Worm (Caenorhabditis elegans) whole organism, late embryonic: Measurements from ENCODE around the gene R09D1.13.

Source experiments
- C08G9.2 ChIP-seq: sonication (generic microtip); optimal IDR thresholded peaks from 2 replicates; lab custom pipeline; 2016; ENCODE audit warnings: mild to moderate bottlenecking, missing genetic modification characterization, moderate library complexity, missing compliant biosample characterization
- C38D4.7 ChIP-seq: fragments of 200-800 bp; sonication (Bioruptor generic); optimal IDR thresholded peaks from 2 replicates; lab custom pipeline; 2018; ENCODE audit warnings: mild to moderate bottlenecking, missing genetic modification characterization, moderate library complexity, missing compliant biosample characterization
- F13H6.1 ChIP-seq: sonication (generic microtip); optimal IDR thresholded peaks from 2 replicates; lab custom pipeline; 2016; ENCODE audit warnings: missing genetic modification characterization, missing compliant biosample characterization
- K02D7.2 ChIP-seq: sonication (generic microtip); optimal IDR thresholded peaks from 2 replicates; lab custom pipeline; 2017; ENCODE audit warnings: mild to moderate bottlenecking, missing genetic modification characterization, missing compliant biosample characterization
- K09A11.1 ChIP-seq: sonication (generic microtip); optimal IDR thresholded peaks from 2 replicates; lab custom pipeline; 2017; ENCODE audit warnings: antibody characterized with exemption, mild to moderate bottlenecking, missing genetic modification characterization, missing compliant biosample characterization; ENCODE audit not compliant: insufficient read depth
- Y22D7AL.16 ChIP-seq: sonication (generic microtip); optimal IDR thresholded peaks from 2 replicates; lab custom pipeline; 2016; ENCODE audit warnings: missing genetic modification characterization, missing compliant biosample characterization
- ahr-1 ChIP-seq: sonication (generic microtip); optimal IDR thresholded peaks from 2 replicates; lab custom pipeline; 2016; ENCODE audit warnings: missing genetic modification characterization, missing compliant biosample characterization
- ama-1 ChIP-seq: fragments of 150-350 bp; optimal IDR thresholded peaks from 2 replicates; lab custom pipeline; 2014
- ceh-18 ChIP-seq: sonication (generic microtip); optimal IDR thresholded peaks from 2 replicates; lab custom pipeline; 2016; ENCODE audit warnings: missing genetic modification characterization, missing compliant biosample characterization
- ceh-22 ChIP-seq: sonication (generic microtip); optimal IDR thresholded peaks from 2 replicates; lab custom pipeline; 2017; ENCODE audit warnings: missing biosample characterization, missing genetic modification characterization
- ceh-24 ChIP-seq: sonication (generic microtip); optimal IDR thresholded peaks from 2 replicates; lab custom pipeline; 2016; ENCODE audit warnings: mild to moderate bottlenecking, missing genetic modification characterization, missing compliant biosample characterization
- ceh-30 ChIP-seq: fragments of 150-350 bp; optimal IDR thresholded peaks from 2 replicates; lab custom pipeline; 2014; ENCODE audit warnings: missing biosample characterization, missing genetic modification characterization
- ceh-31 ChIP-seq: sonication (generic microtip); optimal IDR thresholded peaks from 2 replicates; lab custom pipeline; 2016; ENCODE audit warnings: missing genetic modification characterization, missing compliant biosample characterization
- ceh-34 ChIP-seq: sonication (generic microtip); optimal IDR thresholded peaks from 2 replicates; lab custom pipeline; 2016; ENCODE audit warnings: mild to moderate bottlenecking, missing genetic modification characterization, missing compliant biosample characterization
- ceh-45 ChIP-seq: fragments of 200-800 bp; sonication (Bioruptor generic); IDR thresholded peaks from 2 replicates; pipeline ENCODE4 v1.3.6; 2022; ENCODE audit warnings: missing genetic modification reagents, missing genetic modification characterization, missing compliant biosample characterization
- ceh-48 ChIP-seq: sonication (generic microtip); optimal IDR thresholded peaks from 2 replicates; lab custom pipeline; 2016; ENCODE audit warnings: missing genetic modification characterization, inconsistent platforms, missing compliant biosample characterization
- ceh-6 ChIP-seq: fragments of 200-800 bp; sonication (Bioruptor generic); optimal IDR thresholded peaks from 2 replicates; lab custom pipeline; 2018; ENCODE audit warnings: mild to moderate bottlenecking, missing genetic modification characterization, missing compliant biosample characterization
- ceh-9 ChIP-seq: sonication (generic microtip); optimal IDR thresholded peaks from 2 replicates; lab custom pipeline; 2016; ENCODE audit warnings: mild to moderate bottlenecking, missing genetic modification characterization, inconsistent platforms, missing compliant biosample characterization
- elt-4 ChIP-seq: sonication (generic microtip); optimal IDR thresholded peaks from 2 replicates; lab custom pipeline; 2016; ENCODE audit warnings: missing genetic modification characterization, missing compliant biosample characterization
- eyg-1 ChIP-seq: sonication (generic microtip); optimal IDR thresholded peaks from 2 replicates; lab custom pipeline; 2016; ENCODE audit warnings: missing genotype, missing genetic modification characterization, missing compliant biosample characterization
- fkh-10 ChIP-seq: fragments of 150-350 bp; optimal IDR thresholded peaks from 2 replicates; lab custom pipeline; 2014; ENCODE audit warnings: missing biosample characterization, missing genetic modification reagents, missing genetic modification characterization
- fkh-6 ChIP-seq: sonication (generic microtip); optimal IDR thresholded peaks from 2 replicates; lab custom pipeline; 2016; ENCODE audit warnings: missing genetic modification characterization, missing compliant biosample characterization
- hlh-15 ChIP-seq: sonication (generic microtip); optimal IDR thresholded peaks from 2 replicates; lab custom pipeline; 2016; ENCODE audit warnings: missing genetic modification characterization, missing compliant biosample characterization
- hlh-30 ChIP-seq: sonication (generic microtip); optimal IDR thresholded peaks from 2 replicates; lab custom pipeline; 2017; ENCODE audit warnings: antibody characterized with exemption, missing genetic modification characterization, missing compliant biosample characterization; ENCODE audit not compliant: insufficient read depth
- lin-11 ChIP-seq: fragments of 200-800 bp; sonication (Bioruptor generic); optimal IDR thresholded peaks from 2 replicates; lab custom pipeline; 2018; ENCODE audit warnings: mild to moderate bottlenecking, missing genetic modification characterization, missing compliant biosample characterization
- madf-2 ChIP-seq: sonication (generic microtip); optimal IDR thresholded peaks from 2 replicates; lab custom pipeline; 2017; ENCODE audit warnings: missing genetic modification characterization, missing compliant biosample characterization
- mec-3 ChIP-seq: sonication (generic microtip); optimal IDR thresholded peaks from 2 replicates; lab custom pipeline; 2016; ENCODE audit warnings: borderline replicate concordance, missing genetic modification characterization, missing compliant biosample characterization
- nhr-11 ChIP-seq: fragments of 150-350 bp; optimal IDR thresholded peaks from 2 replicates; lab custom pipeline; 2014; ENCODE audit warnings: missing biosample characterization, missing genetic modification characterization
- nhr-232 ChIP-seq: sonication (generic microtip); optimal IDR thresholded peaks from 2 replicates; lab custom pipeline; 2016; ENCODE audit warnings: missing genetic modification characterization, missing compliant biosample characterization
- npax-4 ChIP-seq: sonication (generic microtip); optimal IDR thresholded peaks from 2 replicates; lab custom pipeline; 2016; ENCODE audit warnings: missing genetic modification characterization, missing compliant biosample characterization
- odd-2 ChIP-seq: sonication (generic microtip); optimal IDR thresholded peaks from 2 replicates; lab custom pipeline; 2017; ENCODE audit warnings: antibody characterized with exemption, mild to moderate bottlenecking, missing genetic modification characterization, missing compliant biosample characterization
- pag-3 ChIP-seq: sonication (generic microtip); optimal IDR thresholded peaks from 2 replicates; lab custom pipeline; 2016; ENCODE audit warnings: missing compliant biosample characterization, missing genetic modification characterization, borderline replicate concordance
- pat-9 ChIP-seq: fragments of 200-800 bp; sonication (Bioruptor generic); optimal IDR thresholded peaks from 2 replicates; lab custom pipeline; 2018; ENCODE audit warnings: mild to moderate bottlenecking, missing genetic modification characterization, moderate library complexity, missing compliant biosample characterization
- pha-2 ChIP-seq: sonication (generic microtip); optimal IDR thresholded peaks from 2 replicates; lab custom pipeline; 2017; ENCODE audit warnings: mild to moderate bottlenecking, missing genetic modification characterization, missing compliant biosample characterization
- pros-1 ChIP-seq: fragments of 150-350 bp; optimal IDR thresholded peaks from 2 replicates; lab custom pipeline; 2014; ENCODE audit warnings: missing biosample characterization, missing genetic modification reagents, missing genetic modification characterization
- ref-2 ChIP-seq: sonication (generic microtip); optimal IDR thresholded peaks from 2 replicates; lab custom pipeline; 2016; ENCODE audit warnings: missing genetic modification characterization, missing compliant biosample characterization
- rnt-1 ChIP-seq: sonication (generic microtip); optimal IDR thresholded peaks from 2 replicates; lab custom pipeline; 2016; ENCODE audit warnings: missing genetic modification characterization, missing compliant biosample characterization
- sox-2 ChIP-seq: fragments of 200-800 bp; sonication (Bioruptor generic); IDR thresholded peaks from 2 replicates; pipeline ENCODE4 v1.3.6; 2022; ENCODE audit warnings: missing genetic modification reagents, missing genetic modification characterization, missing compliant biosample characterization
- sox-4 ChIP-seq: sonication (generic microtip); optimal IDR thresholded peaks from 2 replicates; lab custom pipeline; 2017; ENCODE audit warnings: mild to moderate bottlenecking, missing genetic modification characterization, inconsistent platforms, missing compliant biosample characterization
- syd-9 ChIP-seq: sonication (generic microtip); optimal IDR thresholded peaks from 2 replicates; lab custom pipeline; 2016; ENCODE audit warnings: mild to moderate bottlenecking, missing genetic modification characterization, moderate library complexity, missing compliant biosample characterization
- ttx-3 ChIP-seq: sonication (generic microtip); optimal IDR thresholded peaks from 2 replicates; lab custom pipeline; 2016; ENCODE audit warnings: missing genetic modification reagents, missing genetic modification characterization, missing compliant biosample characterization
- unc-42 ChIP-seq: sonication (generic microtip); optimal IDR thresholded peaks from 2 replicates; lab custom pipeline; 2016; ENCODE audit warnings: missing genotype, missing genetic modification characterization, missing compliant biosample characterization
- unc-55 ChIP-seq: sonication (generic microtip); optimal IDR thresholded peaks from 2 replicates; lab custom pipeline; 2017; ENCODE audit warnings: missing biosample characterization, missing genetic modification reagents, missing genetic modification characterization
- ztf-16 ChIP-seq: sonication (generic microtip); optimal IDR thresholded peaks from 2 replicates; lab custom pipeline; 2017; ENCODE audit warnings: missing genetic modification characterization, missing compliant biosample characterization

R09D1.13 gene

ce11 chrII:9481427-9481826, 36.2 kb upstream of the R09D1.13 start:
- TF ChIP-seq fkh-10, result no peak
- no peak for TF ChIP-seq ceh-31 (tag; lab: Kevin White, UChicago)
- TF ChIP-seq sox-2 (GFP tag; lab: Robert Waterston, UW), result no peak
- TF ChIP-seq ceh-30, result no peak
- no peak for TF ChIP-seq F13H6.1 (tag; lab: Kevin White, UChicago)
- TF ChIP-seq ceh-22 (tag; lab: Kevin White, UChicago), result no peak
- TF ChIP-seq sox-4 (tag; lab: Kevin White, UChicago), result no peak
- no peak for TF ChIP-seq unc-42 (tag; lab: Kevin White, UChicago)
- TF ChIP-seq npax-4 (tag; lab: Kevin White, UChicago), result no peak
- TF ChIP-seq elt-4, result no peak
- TF ChIP-seq ztf-16, result no peak
- TF ChIP-seq odd-2 (tag; lab: Kevin White, UChicago), result no peak
- TF ChIP-seq pag-3 (tag; lab: Kevin White, UChicago), result no peak
- no peak for TF ChIP-seq hlh-15 (tag; lab: Kevin White, UChicago)
- TF ChIP-seq ama-1 (lab: Kevin White, UChicago), result no peak
- TF ChIP-seq Y22D7AL.16 (tag; lab: Kevin White, UChicago), result no peak
- TF ChIP-seq ceh-6 (GFP tag; lab: Kevin White, UChicago), result no peak
- TF ChIP-seq ttx-3, result no peak
- TF ChIP-seq pha-2, result no peak
- no peak for TF ChIP-seq ahr-1

ce11 chrII:9480006-9480405, 34.7 kb upstream of the R09D1.13 start, which contains the start of gene T19H5.7:
Gene T19H5.7, minus strand, starts transcription at chrII:9480106.
- TF ChIP-seq K02D7.2 (tag; lab: Kevin White, UChicago) (no peak), ceh-9 (tag; lab: Kevin White, UChicago) (no peak), ceh-34 (tag; lab: Kevin White, UChicago) (no peak), eyg-1 (no peak), hlh-30 (no peak), mec-3 (tag; lab: Kevin White, UChicago) (no peak), ceh-48 (tag; lab: Kevin White, UChicago) (no peak), pros-1 (no peak), ceh-18 (tag; lab: Kevin White, UChicago) (no peak), pat-9 (tag; lab: Kevin White, UChicago) (no peak), sox-4 (tag; lab: Kevin White, UChicago) (no peak), unc-42 (tag; lab: Kevin White, UChicago) (no peak), C08G9.2 (tag; lab: Kevin White, UChicago) (no peak), hlh-15 (tag; lab: Kevin White, UChicago) (no peak), Y22D7AL.16 (tag; lab: Kevin White, UChicago) (no peak), nhr-232 (tag; lab: Kevin White, UChicago) (no peak)

- TF ChIP-seq ceh-22 (tag; lab: Kevin White, UChicago) (no peak), unc-55 (no peak), madf-2 (tag; lab: Kevin White, UChicago) (no peak), lin-11 (tag; lab: Kevin White, UChicago) (no peak), pag-3 (tag; lab: Kevin White, UChicago) (no peak), sox-4 (tag; lab: Kevin White, UChicago) (no peak)
Observed at ce11 chrII:9477567-9477966, 32.3 kb upstream of the R09D1.13 start, which contains the start of gene chil-27. Gene chil-27, plus strand, starts transcription at chrII:9477867.

- TF ChIP-seq ceh-9 (tag; lab: Kevin White, UChicago), result no peak
- TF ChIP-seq ceh-48 (tag; lab: Kevin White, UChicago), result no peak
- no peak for TF ChIP-seq rnt-1 (tag; lab: Kevin White, UChicago)
- no peak for TF ChIP-seq ceh-24 (tag; lab: Kevin White, UChicago)
- no peak for TF ChIP-seq ceh-22 (tag; lab: Kevin White, UChicago)
- no peak for TF ChIP-seq F13H6.1 (tag; lab: Kevin White, UChicago)
- no peak for TF ChIP-seq ceh-30
- no peak for TF ChIP-seq K09A11.1 (tag; lab: Kevin White, UChicago)
- no peak for TF ChIP-seq madf-2 (tag; lab: Kevin White, UChicago)
- no peak for TF ChIP-seq fkh-6 (tag; lab: Kevin White, UChicago)
- no peak for TF ChIP-seq npax-4 (tag; lab: Kevin White, UChicago)
- TF ChIP-seq ceh-45, result no peak
- TF ChIP-seq nhr-232 (tag; lab: Kevin White, UChicago), result no peak
- TF ChIP-seq ref-2 (tag; lab: Kevin White, UChicago), result no peak
- no peak for TF ChIP-seq syd-9
- no peak for TF ChIP-seq C38D4.7 (GFP tag; lab: Kevin White, UChicago)
- no peak for TF ChIP-seq hlh-30
- TF ChIP-seq pros-1, result no peak
- no peak for TF ChIP-seq nhr-11
Observed at ce11 chrII:9474367-9475105, 29.3 kb upstream of the R09D1.13 start, which contains the start of the genes chil-25 and chil-26. Gene chil-25, minus strand, starts transcription at chrII:9474467. Gene chil-26, plus strand, starts transcription at chrII:9475055.
